Fruit fly (Drosophila melanogaster): ENCODE results near the gene CG10681.
A peak's percentile ranks its signal among the peaks of the same experiment; 100 is the strongest.

CG10681 gene

DNA sequence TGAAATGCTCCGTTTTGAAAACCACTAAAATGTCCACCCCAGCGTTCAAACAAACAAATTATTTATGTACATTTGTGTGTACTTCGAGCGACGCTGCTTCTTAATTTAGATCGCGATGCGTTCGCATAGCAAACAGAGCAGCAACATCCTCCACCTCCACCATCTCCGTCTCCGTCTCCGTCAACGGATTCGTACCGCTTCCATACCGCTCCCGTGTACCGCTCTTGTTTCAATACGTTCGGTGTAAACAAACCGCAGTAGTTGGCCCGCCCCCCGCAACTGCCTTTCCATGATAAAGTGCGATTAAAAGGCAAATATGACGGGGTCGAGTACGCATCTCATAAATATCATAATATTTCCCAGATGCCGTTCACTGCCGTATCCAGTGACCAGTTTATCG is 19.1 kb upstream of the CG10681 start, which contains the start of gene CG33725 (continued):
- TF ChIP-seq dmrt11E (tag; optimal IDR thresholded peaks at IDR 0.05) (peak; percentile 11), CG17328 (GFP tag; IDR thresholded peaks at IDR 0.05) (peak; percentile 33; the same call in 1 of the 2 replicates), CG4328 (GFP tag; optimal IDR thresholded peaks at IDR 0.05) (no peak), CG5953 (GFP tag; IDR thresholded peaks at IDR 0.05) (no peak), CG9437 (GFP tag; optimal IDR thresholded peaks at IDR 0.05) (no peak), HLH3B (GFP tag; IDR thresholded peaks at IDR 0.05) (no peak), Med (GFP tag) (peak; percentile 87), CG8478 (optimal IDR thresholded peaks at IDR 0.05) (no peak), tx (GFP tag; optimal IDR thresholded peaks at IDR 0.05) (no peak), CG33557 (GFP tag; optimal IDR thresholded peaks at IDR 0.05) (no peak), ara (GFP tag; IDR thresholded peaks at IDR 0.05) (0 out of 2 replicates have a peak, but pooled peaks have one; percentile 17), CG11085 (GFP tag; IDR thresholded peaks at IDR 0.05) (no peak), stc (GFP tag; IDR thresholded peaks at IDR 0.05) (no peak), bab2 (GFP tag; optimal IDR thresholded peaks at IDR 0.05) (peak; percentile 31), CG6765 (GFP tag; optimal IDR thresholded peaks at IDR 0.05) (no peak), eyg (GFP tag; optimal IDR thresholded peaks at IDR 0.05) (peak; percentile 31), bcd (GFP tag; optimal IDR thresholded peaks at IDR 0.05) (no peak), ttk (GFP tag; IDR thresholded peaks at IDR 0.05) (no peak), Neu2 (GFP tag; optimal IDR thresholded peaks at IDR 0.05; ENCODE audit: borderline replicate concordance) (no peak), CG10565 (GFP tag; optimal IDR thresholded peaks at IDR 0.05) (no peak), mam (GFP tag; optimal IDR thresholded peaks at IDR 0.05) (no peak), CG9215 (GFP tag; IDR thresholded peaks at IDR 0.05) (no peak), otp (GFP tag; IDR thresholded peaks at IDR 0.05) (0 out of 3 replicates have a peak, but pooled peaks have one; percentile 53), Atf6 (GFP tag; IDR thresholded peaks at IDR 0.05) (no peak), bsh (GFP tag; optimal IDR thresholded peaks at IDR 0.05) (peak in 1 of 2 experiments; percentile 27), CG3726 (GFP tag; IDR thresholded peaks at IDR 0.05) (no peak), CG10267 (tag; optimal IDR thresholded peaks at IDR 0.05) (no peak), dysf (GFP tag; IDR thresholded peaks at IDR 0.05) (0 out of 3 replicates have a peak, but pooled peaks have one; percentile 21), CG3847 (GFP tag; IDR thresholded peaks at IDR 0.05) (no peak), sd (tag; optimal IDR thresholded peaks at IDR 0.05) (no peak), Blimp-1 (GFP tag; optimal IDR thresholded peaks at IDR 0.05) (no peak), pfk (GFP tag; optimal IDR thresholded peaks at IDR 0.05) (peak; percentile 71), sens (GFP tag) (peak; percentile 45), bbx (GFP tag; IDR thresholded peaks at IDR 0.05; ENCODE audit: partially characterized antibody) (no peak), crol (GFP tag; IDR thresholded peaks at IDR 0.05) (peak; percentile 92), seq (GFP tag; IDR thresholded peaks at IDR 0.05) (no peak), tna (GFP tag; IDR thresholded peaks at IDR 0.05; ENCODE audit: partially characterized antibody) (no peak), CG18011 (GFP tag; optimal IDR thresholded peaks at IDR 0.05) (no peak), CG12219 (GFP tag; optimal IDR thresholded peaks at IDR 0.05) (no peak), CG43689 (GFP tag; IDR thresholded peaks at IDR 0.05) (0 out of 2 replicates have a peak, but pooled peaks have one; percentile 17), zfh1 (GFP tag; IDR thresholded peaks at IDR 0.05) (peak; percentile 70), CHES-1-like (GFP tag; optimal IDR thresholded peaks at IDR 0.05) (no peak), CG2129 (GFP tag; IDR thresholded peaks at IDR 0.05; ENCODE audit: partially characterized antibody) (no peak), tgo (GFP tag; IDR thresholded peaks at IDR 0.05) (0 out of 3 replicates have a peak, but pooled peaks have one; percentile 26), CG9797 (GFP tag; optimal IDR thresholded peaks at IDR 0.05) (no peak), CG17385 (GFP tag; optimal IDR thresholded peaks at IDR 0.05) (no peak), HLHmδ (GFP tag; optimal IDR thresholded peaks at IDR 0.05) (peak; percentile 55), odd (GFP tag; optimal IDR thresholded peaks at IDR 0.05) (no peak), gsb-n (tag; optimal IDR thresholded peaks at IDR 0.05) (peak; percentile 1), Trl (optimal IDR thresholded peaks at IDR 0.05) (no peak), Trl (GFP tag; optimal IDR thresholded peaks at IDR 0.05) (no peak), CG8765 (GFP tag; IDR thresholded peaks at IDR 0.05) (0 out of 2 replicates have a peak, but pooled peaks have one; percentile 26)
